Fruit fly (Drosophila melanogaster) whole organism: ENCODE measurements around the gene gpp.

ENCODE experiments used
- CG8478 ChIP-seq: fragments of >200 bp; optimal IDR thresholded peaks from 2 replicates; lab custom pipeline; 2018; ENCODE audit warnings: inconsistent platforms
- Dll ChIP-seq: fragments of >200 bp; optimal IDR thresholded peaks from 2 replicates; lab custom pipeline; 2017
- pan ChIP-seq: fragments of >200 bp; optimal IDR thresholded peaks from 2 replicates; lab custom pipeline; 2017
- psq ChIP-seq: fragments of >200 bp; optimal IDR thresholded peaks from 2 replicates; lab custom pipeline; 2017
- usp ChIP-seq: fragments of >200 bp; optimal IDR thresholded peaks from 2 replicates; lab custom pipeline; 2017; ENCODE audit warnings: missing biosample characterization, missing genetic modification characterization, mixed read lengths

DNA sequence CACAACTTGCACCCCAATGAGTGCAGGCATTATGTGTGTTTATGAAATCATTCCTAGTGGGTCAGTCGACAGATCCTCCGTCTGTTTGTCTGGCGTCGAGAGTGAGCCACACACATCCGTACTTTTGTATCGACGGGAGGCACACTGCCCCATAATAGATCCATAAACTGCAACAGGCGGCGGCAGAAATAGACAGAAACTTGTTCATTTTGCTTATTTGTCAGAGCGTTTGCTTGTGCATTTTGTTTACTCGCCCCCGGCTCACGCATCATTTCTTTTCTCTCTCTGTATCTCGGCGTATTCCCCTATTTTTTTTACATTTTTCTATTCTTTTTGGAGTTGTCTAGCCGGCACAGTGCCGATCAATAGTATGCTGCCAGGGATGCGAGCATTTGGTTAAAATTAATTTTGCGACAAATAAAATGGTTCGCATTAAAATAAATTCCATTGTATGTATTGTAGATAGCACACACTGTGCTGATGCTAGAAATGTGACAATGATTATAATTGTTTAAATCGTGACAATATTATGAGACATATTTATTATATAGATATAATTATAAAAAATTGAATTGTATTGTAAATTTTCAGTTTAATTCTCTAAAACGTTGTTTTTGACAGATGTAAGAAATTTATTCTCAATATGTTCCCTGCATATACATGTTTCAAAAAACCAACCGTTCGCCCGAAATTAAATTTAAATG lies 75.2 kb downstream of the gpp start:
- TF ChIP-seq usp (no peak), psq (lab: Kevin White, UChicago) (no peak), CG8478 (no peak), pan (lab: Kevin White, UChicago) (no peak), Dll (lab: Kevin White, UChicago) (no peak)
